Fruit fly (Drosophila melanogaster): ENCODE results near the gene CheA87a.

Gene CheA87a

dm6 chr3R:13364175-13365174, 5.0 kb upstream of the CheA87a start, which contains the start of gene Dic1 (continued):
- peak; percentile 89 for TF ChIP-seq stc (GFP tag; IDR thresholded peaks at IDR 0.05)
- peak; percentile 91 for TF ChIP-seq CG12299 (tag; optimal IDR thresholded peaks at IDR 0.05)
- TF ChIP-seq tio (GFP tag; optimal IDR thresholded peaks at IDR 0.05): peak; percentile 98
- peak; percentile 52; the same call in 1 of the 2 replicates for TF ChIP-seq CG13287 (GFP tag; IDR thresholded peaks at IDR 0.05; ENCODE audit: partially characterized antibody)
- TF ChIP-seq CG12744 (GFP tag; optimal IDR thresholded peaks at IDR 0.05): peak; percentile 86
- peak; percentile 77 for TF ChIP-seq CG1024 (GFP tag; IDR thresholded peaks at IDR 0.05)
- TF ChIP-seq CG12219 (GFP tag; optimal IDR thresholded peaks at IDR 0.05): peak; percentile 84
- TF ChIP-seq Bgb (GFP tag; IDR thresholded peaks at IDR 0.05; ENCODE audit: partially characterized antibody): peak; percentile 68; the same call in 1 of the 2 replicates
- peak; percentile 46 for TF ChIP-seq Sry-δ (GFP tag; optimal IDR thresholded peaks at IDR 0.05)
- TF ChIP-seq CG8944 (GFP tag; optimal IDR thresholded peaks at IDR 0.05): peak; percentile 85
- peak; percentile 97 for TF ChIP-seq caup (GFP tag; optimal IDR thresholded peaks at IDR 0.05; ENCODE audit: severe bottlenecking)
- peak; percentile 92 for TF ChIP-seq CG9215 (GFP tag; IDR thresholded peaks at IDR 0.05)
- peak; percentile 97 for TF ChIP-seq nerfin-1 (tag; optimal IDR thresholded peaks at IDR 0.05)
- peak; percentile 74 for TF ChIP-seq cg (GFP tag; optimal IDR thresholded peaks at IDR 0.05)
- peak; percentile 91 for TF ChIP-seq schlank (tag; optimal IDR thresholded peaks at IDR 0.05)
- no peak for TF ChIP-seq pan (optimal IDR thresholded peaks at IDR 0.05)
- TF ChIP-seq pan (GFP tag; optimal IDR thresholded peaks at IDR 0.05 in 1 of 2, IDR thresholded peaks at IDR 0.05 in 1 of 2): peak in 1 of 2 experiments; percentile 93
- peak; percentile 74 for TF ChIP-seq CG3995 (GFP tag; optimal IDR thresholded peaks at IDR 0.05)
- no peak for TF ChIP-seq Tbp (GFP tag; optimal IDR thresholded peaks at IDR 0.05)
- peak; percentile 90; the same call in 3 of the 4 replicates for TF ChIP-seq chinmo (GFP tag; IDR thresholded peaks at IDR 0.05; ENCODE audit: partially characterized antibody)
- TF ChIP-seq CG31388 (GFP tag; optimal IDR thresholded peaks at IDR 0.05): peak; percentile 85
- peak; percentile 57 for TF ChIP-seq CG11696 (GFP tag; IDR thresholded peaks at IDR 0.05)
- TF ChIP-seq CG1602 (GFP tag; optimal IDR thresholded peaks at IDR 0.05): peak; percentile 96
- TF ChIP-seq ssp (GFP tag; IDR thresholded peaks at IDR 0.05): peak; percentile 82
- peak; percentile 94 for TF ChIP-seq Hand (GFP tag; optimal IDR thresholded peaks at IDR 0.05)
- peak; percentile 88 for TF ChIP-seq Atf3 (GFP tag; optimal IDR thresholded peaks at IDR 0.05)
- peak; percentile 93 for TF ChIP-seq vfl (GFP tag; optimal IDR thresholded peaks at IDR 0.05)
- TF ChIP-seq Hr3 (GFP tag; optimal IDR thresholded peaks at IDR 0.05): peak; percentile 96
- TF ChIP-seq lola (GFP tag; optimal IDR thresholded peaks at IDR 0.05): peak in 1 of 3 experiments; percentile 97
- TF ChIP-seq Stat92E (GFP tag; optimal IDR thresholded peaks at IDR 0.05): no peak
- peak; percentile 93 for TF ChIP-seq Xrp1 (GFP tag; IDR thresholded peaks at IDR 0.05)
- no peak for TF ChIP-seq Doc3 (GFP tag; IDR thresholded peaks at IDR 0.05; ENCODE audit: partially characterized antibody)
- peak; percentile 92 for TF ChIP-seq mam (GFP tag; optimal IDR thresholded peaks at IDR 0.05)
- peak; percentile 95 for TF ChIP-seq CG18476 (GFP tag; optimal IDR thresholded peaks at IDR 0.05)
- TF ChIP-seq Dp (GFP tag; optimal IDR thresholded peaks at IDR 0.05): no peak
- TF ChIP-seq CG6813 (GFP tag; optimal IDR thresholded peaks at IDR 0.05): peak; percentile 93
- TF ChIP-seq CG10565 (GFP tag; optimal IDR thresholded peaks at IDR 0.05): peak; percentile 85
- TF ChIP-seq ato (GFP tag; IDR thresholded peaks at IDR 0.05; ENCODE audit: partially characterized antibody): peak; percentile 34; the same call in 1 of the 2 replicates
- TF ChIP-seq CG8478 (optimal IDR thresholded peaks at IDR 0.05): no peak
- TF ChIP-seq CG12155 (GFP tag; optimal IDR thresholded peaks at IDR 0.05): peak; percentile 95
- TF ChIP-seq pzg (GFP tag; optimal IDR thresholded peaks at IDR 0.05): no peak
- peak; percentile 97 for TF ChIP-seq HHEX (GFP tag; optimal IDR thresholded peaks at IDR 0.05)
- TF ChIP-seq CG15696 (tag; optimal IDR thresholded peaks at IDR 0.05): peak; percentile 93
- peak; percentile 87 for TF ChIP-seq CG18011 (GFP tag; optimal IDR thresholded peaks at IDR 0.05)
- TF ChIP-seq ci (GFP tag; IDR thresholded peaks at IDR 0.05): peak; percentile 86; the same call in 2 of the 3 replicates
- peak; percentile 77 for TF ChIP-seq CG17612 (GFP tag; IDR thresholded peaks at IDR 0.05)
- peak; percentile 94 for TF ChIP-seq salm (tag; optimal IDR thresholded peaks at IDR 0.05)

Measured in whole organism, embryonic.